Worm (Caenorhabditis elegans) whole organism, L2 larva: ENCODE measurements around the gene kin-20.
A peak's percentile ranks its signal among the peaks of the same experiment; 100 is the strongest.

Source experiments
- C34F6.9 ChIP-seq: fragments of 150-350 bp; optimal IDR thresholded peaks from 2 replicates; lab custom pipeline; 2014; ENCODE audit warnings: missing biosample characterization, missing genetic modification characterization
- F13H6.1 ChIP-seq: sonication (generic microtip); optimal IDR thresholded peaks from 2 replicates; lab custom pipeline; 2016; ENCODE audit warnings: missing genetic modification characterization, missing compliant biosample characterization
- R02D3.7 ChIP-seq: fragments of 150-350 bp; optimal IDR thresholded peaks from 2 replicates; lab custom pipeline; 2014; ENCODE audit warnings: missing biosample characterization, missing genetic modification characterization
- Y55F3AM.14 ChIP-seq: fragments of 200-800 bp; sonication (Bioruptor generic); optimal IDR thresholded peaks from 2 replicates; lab custom pipeline; 2018; ENCODE audit warnings: mild to moderate bottlenecking, missing genetic modification characterization, missing compliant biosample characterization
- ZK546.5 ChIP-seq: sonication (generic microtip); optimal IDR thresholded peaks from 2 replicates; lab custom pipeline; 2017; ENCODE audit warnings: missing biosample characterization, missing genetic modification characterization
- alr-1 ChIP-seq: fragments of 150-350 bp; optimal IDR thresholded peaks from 2 replicates; lab custom pipeline; 2014; ENCODE audit warnings: missing biosample characterization, missing genetic modification characterization
- aly-2 ChIP-seq: fragments of 150-350 bp; optimal IDR thresholded peaks from 2 replicates; lab custom pipeline; 2014; ENCODE audit warnings: missing biosample characterization, missing genetic modification characterization
- ama-1 ChIP-seq: fragments of 150-350 bp; optimal IDR thresholded peaks from 2 replicates; lab custom pipeline; 2018; ENCODE audit warnings: inconsistent platforms
- blmp-1 ChIP-seq: sonication (generic microtip); optimal IDR thresholded peaks from 2 replicates; lab custom pipeline; 2017; ENCODE audit warnings: missing genetic modification characterization, mild to moderate bottlenecking, missing compliant biosample characterization, antibody characterized with exemption, moderate library complexity; ENCODE audit not compliant: insufficient read depth
- ceh-16 ChIP-seq: fragments of 150-350 bp; optimal IDR thresholded peaks from 2 replicates; lab custom pipeline; 2014; ENCODE audit warnings: missing biosample characterization, missing genetic modification characterization
- ceh-82 ChIP-seq: fragments of 150-350 bp; optimal IDR thresholded peaks from 2 replicates; lab custom pipeline; 2014; ENCODE audit warnings: missing biosample characterization, missing genetic modification characterization
- crh-2 ChIP-seq: sonication (generic microtip); optimal IDR thresholded peaks from 2 replicates; lab custom pipeline; 2017; ENCODE audit warnings: missing biosample characterization, missing genetic modification characterization
- egl-27 ChIP-seq: sonication (generic microtip); optimal IDR thresholded peaks from 3 replicates; lab custom pipeline; 2017; ENCODE audit warnings: missing biosample characterization, missing genetic modification reagents, missing genetic modification characterization
- gmeb-1 ChIP-seq: fragments of 150-350 bp; optimal IDR thresholded peaks from 2 replicates; lab custom pipeline; 2014; ENCODE audit warnings: missing biosample characterization, missing genetic modification characterization
- lin-13 ChIP-seq: fragments of 150-350 bp; optimal IDR thresholded peaks from 2 replicates; lab custom pipeline; 2014; ENCODE audit warnings: missing biosample characterization, missing genetic modification reagents, missing genetic modification characterization
- lin-39 ChIP-seq: fragments of 150-350 bp; optimal IDR thresholded peaks from 2 replicates; lab custom pipeline; 2014; ENCODE audit warnings: missing biosample characterization, missing genetic modification reagents, missing genetic modification characterization
- lsy-2 ChIP-seq, 2 experiments: fragments of 150-350 bp in 1 of 2; sonication (generic microtip) in 1 of 2; optimal IDR thresholded peaks; 2 replicates each; lab custom pipeline; 2014 to 2017; ENCODE audit warnings: missing biosample characterization in 2 of 2, missing genetic modification characterization in 2 of 2
- mab-5 ChIP-seq: fragments of 150-350 bp; optimal IDR thresholded peaks from 2 replicates; lab custom pipeline; 2014; ENCODE audit warnings: missing biosample characterization, missing genetic modification characterization
- mdl-1 ChIP-seq, 2 experiments: fragments of 150-350 bp in 1 of 2; sonication (generic microtip) in 1 of 2; optimal IDR thresholded peaks; 2 replicates each; lab custom pipeline; 2017; ENCODE audit warnings: missing biosample characterization in 2 of 2, missing genetic modification characterization in 2 of 2
- nhr-10 ChIP-seq: sonication (generic microtip); optimal IDR thresholded peaks from 2 replicates; lab custom pipeline; 2017; ENCODE audit warnings: missing biosample characterization, missing genetic modification characterization
- nhr-11 ChIP-seq: fragments of 150-350 bp; optimal IDR thresholded peaks from 2 replicates; lab custom pipeline; 2014; ENCODE audit warnings: missing biosample characterization, missing genetic modification characterization
- nhr-12 ChIP-seq: fragments of 150-350 bp; optimal IDR thresholded peaks from 2 replicates; lab custom pipeline; 2014; ENCODE audit warnings: missing biosample characterization, missing genetic modification characterization
- nhr-129 ChIP-seq: fragments of 150-350 bp; optimal IDR thresholded peaks from 2 replicates; lab custom pipeline; 2014; ENCODE audit warnings: missing biosample characterization, missing genetic modification characterization
- nhr-21 ChIP-seq: fragments of 150-350 bp; optimal IDR thresholded peaks from 2 replicates; lab custom pipeline; 2014; ENCODE audit warnings: missing biosample characterization, missing genetic modification characterization
- nhr-23 ChIP-seq: fragments of 150-350 bp; optimal IDR thresholded peaks from 2 replicates; lab custom pipeline; 2014; ENCODE audit warnings: missing biosample characterization, missing genetic modification reagents, missing genetic modification characterization
- nhr-237 ChIP-seq: fragments of 150-350 bp; optimal IDR thresholded peaks from 2 replicates; lab custom pipeline; 2014; ENCODE audit warnings: missing biosample characterization, missing genetic modification characterization
- nhr-25 ChIP-seq: fragments of 150-350 bp; sonication (generic microtip); optimal IDR thresholded peaks from 3 replicates; lab custom pipeline; 2014; ENCODE audit warnings: missing biosample characterization, missing genetic modification characterization
- nhr-6 ChIP-seq: fragments of 150-350 bp; optimal IDR thresholded peaks from 2 replicates; lab custom pipeline; 2014; ENCODE audit warnings: missing biosample characterization, missing genetic modification characterization
- nhr-77 ChIP-seq: fragments of 150-350 bp; optimal IDR thresholded peaks from 2 replicates; lab custom pipeline; 2014; ENCODE audit warnings: missing biosample characterization, missing genetic modification characterization
- peb-1 ChIP-seq: fragments of 150-350 bp; optimal IDR thresholded peaks from 2 replicates; lab custom pipeline; 2014; ENCODE audit warnings: missing biosample characterization, missing genetic modification characterization
- sem-4 ChIP-seq: fragments of 150-350 bp; optimal IDR thresholded peaks from 2 replicates; lab custom pipeline; 2014; ENCODE audit warnings: missing biosample characterization, missing genetic modification reagents, missing genetic modification characterization
- skn-1 ChIP-seq: sonication (generic microtip); optimal IDR thresholded peaks from 2 replicates; lab custom pipeline; 2017; ENCODE audit warnings: missing biosample characterization, missing genetic modification characterization
- sma-3 ChIP-seq: sonication (generic microtip); optimal IDR thresholded peaks from 2 replicates; lab custom pipeline; 2016; ENCODE audit warnings: missing genetic modification reagents, missing genetic modification characterization, missing compliant biosample characterization
- sma-9 ChIP-seq, 2 experiments: fragments of 150-350 bp in 1 of 2; sonication (generic microtip) in 1 of 2; optimal IDR thresholded peaks; 2 replicates each; lab custom pipeline; 2014 to 2016; ENCODE audit warnings: missing genetic modification characterization in 2 of 2, mild to moderate bottlenecking in 1 of 2, missing biosample characterization in 1 of 2, missing compliant biosample characterization in 1 of 2, missing genetic modification reagents in 1 of 2, moderate library complexity in 1 of 2
- snpc-4 ChIP-seq: fragments of 150-350 bp; optimal IDR thresholded peaks from 2 replicates; lab custom pipeline; 2014; ENCODE audit warnings: missing biosample characterization, missing genetic modification characterization
- unc-39 ChIP-seq: fragments of 150-350 bp; optimal IDR thresholded peaks from 2 replicates; lab custom pipeline; 2014; ENCODE audit warnings: missing biosample characterization, missing genetic modification characterization
- unc-62 ChIP-seq: fragments of 150-350 bp; optimal IDR thresholded peaks from 2 replicates; lab custom pipeline; 2014; ENCODE audit warnings: missing biosample characterization, missing genetic modification reagents, missing genetic modification characterization
- zag-1 ChIP-seq: fragments of 150-350 bp; optimal IDR thresholded peaks from 2 replicates; lab custom pipeline; 2014; ENCODE audit warnings: missing biosample characterization, missing genetic modification characterization
- ztf-1 ChIP-seq: fragments of 200-800 bp; sonication (Bioruptor generic); conservative IDR thresholded peaks from 2 replicates; pipeline ENCODE4 v1.3.6; 2022; ENCODE audit warnings: missing genetic modification characterization, missing compliant biosample characterization
- ztf-11 ChIP-seq: sonication (generic microtip); optimal IDR thresholded peaks from 2 replicates; lab custom pipeline; 2017; ENCODE audit warnings: missing biosample characterization, missing genetic modification characterization
- ztf-4 ChIP-seq: fragments of 150-350 bp; optimal IDR thresholded peaks from 2 replicates; lab custom pipeline; 2014; ENCODE audit warnings: missing biosample characterization, missing genetic modification characterization

kin-20 gene

DNA sequence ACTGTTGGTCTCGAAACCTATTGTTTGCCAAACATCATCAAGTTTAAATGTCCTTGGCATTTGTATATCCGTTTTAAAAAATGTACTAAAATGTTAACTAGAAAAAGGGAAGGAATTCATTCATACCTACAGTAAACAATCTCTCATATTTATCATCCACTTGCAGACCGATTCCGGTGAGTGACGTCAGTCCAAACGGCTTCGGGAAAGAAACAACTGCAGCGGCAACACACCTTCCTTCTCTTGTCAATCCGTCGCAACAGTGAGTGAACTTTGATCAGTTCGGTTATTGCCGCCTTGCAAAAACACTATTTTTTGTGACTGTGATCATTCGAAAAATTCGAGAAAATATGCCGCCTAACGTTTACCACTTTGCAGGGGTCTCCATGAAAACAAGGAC, 13.4 kb downstream of the kin-20 start:
- TF ChIP-seq nhr-77 (tag; lab: Kevin White, UChicago) (no peak), nhr-25 (peak; percentile 16), nhr-6 (tag; lab: Kevin White, UChicago) (no peak), crh-2 (tag; lab: Kevin White, UChicago) (no peak), gmeb-1 (no peak), nhr-23 (tag; lab: Kevin White, UChicago) (no peak), nhr-129 (no peak), sma-9 (GFP tag; optimal IDR thresholded peaks at IDR 0.05; lab: Kevin White, UChicago) (peak; percentile 45), sma-9 (tag; optimal IDR thresholded peaks at IDR 0.05; lab: Kevin White, UChicago) (no peak), ceh-82 (tag; lab: Kevin White, UChicago) (no peak), blmp-1 (tag; lab: Kevin White, UChicago) (no peak), Y55F3AM.14 (no peak), lsy-2 (tag; optimal IDR thresholded peaks at IDR 0.05; lab: Kevin White, UChicago) (no peak), nhr-10 (tag; lab: Kevin White, UChicago) (no peak), zag-1 (tag; lab: Kevin White, UChicago) (no peak), egl-27 (tag; lab: Kevin White, UChicago) (no peak), peb-1 (tag; lab: Kevin White, UChicago) (no peak), lin-39 (no peak), sma-3 (peak; percentile 52)

DNA sequence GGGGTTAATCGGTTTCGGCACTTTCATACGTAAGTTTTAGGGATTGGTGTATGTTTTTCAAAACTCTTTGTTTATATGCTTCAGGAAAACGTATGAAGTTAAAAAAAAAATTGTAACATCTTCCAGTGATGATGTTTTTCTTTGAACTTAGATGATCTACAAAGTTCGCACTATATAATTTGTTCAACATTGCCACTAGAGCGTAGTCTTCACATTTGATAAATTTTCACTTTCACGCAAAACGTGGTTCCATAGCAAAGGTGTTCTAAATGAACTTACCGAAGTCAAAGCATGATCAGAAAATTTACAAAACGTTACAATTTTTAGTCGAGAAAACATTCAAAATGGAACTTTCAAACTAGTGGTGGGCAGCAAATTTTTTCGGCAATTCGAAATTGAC, 14.7 kb downstream of the kin-20 start:
- TF ChIP-seq nhr-10 (tag; lab: Kevin White, UChicago) (no peak), sem-4 (tag; lab: Kevin White, UChicago) (no peak), Y55F3AM.14 (no peak), lsy-2 (tag; optimal IDR thresholded peaks at IDR 0.05; lab: Kevin White, UChicago) (no peak), unc-62 (GFP tag; lab: Kevin White, UChicago) (no peak), ztf-4 (no peak)

ce11 chrX:15262423-15262822, 15.1 kb downstream of the kin-20 start, which contains the start of gene F46F2.5:
Gene F46F2.5 (plus strand): TSS chrX:15262723.
- no peak for TF ChIP-seq ztf-4
- no peak for TF ChIP-seq nhr-12 (tag; lab: Kevin White, UChicago)
- TF ChIP-seq blmp-1 (tag; lab: Kevin White, UChicago): no peak
- no peak for TF ChIP-seq nhr-11
- no peak for TF ChIP-seq mab-5 (tag; lab: Kevin White, UChicago)
- TF ChIP-seq ZK546.5 (tag; lab: Kevin White, UChicago): no peak
- no peak for TF ChIP-seq ztf-1
- TF ChIP-seq alr-1: no peak
- TF ChIP-seq ama-1 (lab: Kevin White, UChicago): no peak
- no peak for TF ChIP-seq nhr-23 (tag; lab: Kevin White, UChicago)
- TF ChIP-seq F13H6.1 (tag; lab: Kevin White, UChicago): no peak
- TF ChIP-seq skn-1: no peak
- TF ChIP-seq lin-39: no peak
- no peak for TF ChIP-seq nhr-237 (tag; lab: Kevin White, UChicago)
- TF ChIP-seq gmeb-1: no peak
- no peak for TF ChIP-seq nhr-25
- TF ChIP-seq C34F6.9 (tag; lab: Kevin White, UChicago): no peak
- no peak for TF ChIP-seq snpc-4 (tag; lab: Kevin White, UChicago)

ce11 chrX:15259947-15260687, 17.4 kb downstream of the kin-20 start, which contains the start of gene F46F2.3:
Gene F46F2.3 (minus strand): TSS chrX:15260287.
- no peak for TF ChIP-seq lsy-2 (tag; optimal IDR thresholded peaks at IDR 0.05; lab: Kevin White, UChicago)
- TF ChIP-seq sma-9 (GFP tag; optimal IDR thresholded peaks at IDR 0.05; lab: Kevin White, UChicago): peak; percentile 15
- no peak for TF ChIP-seq sma-9 (tag; optimal IDR thresholded peaks at IDR 0.05; lab: Kevin White, UChicago)
- TF ChIP-seq aly-2 (tag; lab: Kevin White, UChicago): no peak
- no peak for TF ChIP-seq lin-13 (GFP tag; lab: Kevin White, UChicago)
- no peak for TF ChIP-seq ztf-11 (tag; lab: Kevin White, UChicago)
- TF ChIP-seq ceh-16 (tag; lab: Kevin White, UChicago): peak; percentile 20
- no peak for TF ChIP-seq nhr-21 (tag; lab: Kevin White, UChicago)
- no peak for TF ChIP-seq sem-4 (tag; lab: Kevin White, UChicago)
- no peak for TF ChIP-seq nhr-77 (tag; lab: Kevin White, UChicago)
- TF ChIP-seq mdl-1 (tag; optimal IDR thresholded peaks at IDR 0.05; lab: Kevin White, UChicago): no peak
- no peak for TF ChIP-seq R02D3.7
- TF ChIP-seq gmeb-1: no peak
- peak; percentile 1 for TF ChIP-seq nhr-25
- no peak for TF ChIP-seq unc-39 (tag; lab: Kevin White, UChicago)
- no peak for TF ChIP-seq C34F6.9 (tag; lab: Kevin White, UChicago)
- TF ChIP-seq ztf-4: no peak
